Fruit fly (Drosophila melanogaster) whole organism, embryonic: ENCODE data around the gene CG13144.
A peak's percentile ranks its signal among the peaks of the same experiment; 100 is the strongest.

Experiments
- Abd-B ChIP-seq: fragments of 200-800 bp; sonication (Bioruptor generic); optimal IDR thresholded peaks from 2 replicates; lab custom pipeline; 2018; ENCODE audit warnings: missing biosample characterization, mild to moderate bottlenecking, missing genetic modification characterization, moderate library complexity
- CG11504 ChIP-seq: fragments of 200-800 bp; sonication (Bioruptor generic); optimal IDR thresholded peaks from 3 replicates; lab custom pipeline; 2019; ENCODE audit warnings: missing biosample characterization, mild to moderate bottlenecking, missing genetic modification characterization, moderate library complexity
- CG12071 ChIP-seq: fragments of 200-800 bp; sonication (Bioruptor generic); optimal IDR thresholded peaks from 3 replicates; lab custom pipeline; 2018; ENCODE audit warnings: missing biosample characterization, mild to moderate bottlenecking, missing genetic modification characterization
- CG12155 ChIP-seq: fragments of 200-800 bp; sonication (Bioruptor generic); optimal IDR thresholded peaks from 3 replicates; lab custom pipeline; 2016; ENCODE audit warnings: missing biosample characterization, missing genetic modification characterization
- CG14441 ChIP-seq: fragments of 200-800 bp; sonication (Bioruptor generic); IDR thresholded peaks from 2 replicates; pipeline ENCODE4 v1.3.6; 2022; ENCODE audit warnings: missing biosample characterization, missing genetic modification characterization
- CG1529 ChIP-seq: fragments of 200-800 bp; sonication (Bioruptor generic); optimal IDR thresholded peaks from 3 replicates; lab custom pipeline; 2018; ENCODE audit warnings: missing biosample characterization, missing genetic modification characterization
- CG15479 ChIP-seq: fragments of 200-800 bp; sonication (Bioruptor generic); optimal IDR thresholded peaks from 3 replicates; lab custom pipeline; 2019; ENCODE audit warnings: missing biosample characterization, mild to moderate bottlenecking, missing genetic modification characterization, moderate library complexity
- CG15696 ChIP-seq: fragments of 200-800 bp; sonication (Bioruptor generic); optimal IDR thresholded peaks from 2 replicates; lab custom pipeline; 2019; ENCODE audit warnings: missing biosample characterization, mild to moderate bottlenecking, missing genetic modification characterization, moderate library complexity
- CG17186 ChIP-seq: fragments of 200-800 bp; sonication (Bioruptor generic); optimal IDR thresholded peaks from 3 replicates; lab custom pipeline; 2017; ENCODE audit warnings: missing biosample characterization, missing genetic modification reagents, missing genetic modification characterization
- CG17359 ChIP-seq: fragments of 200-800 bp; sonication (Bioruptor generic); optimal IDR thresholded peaks from 3 replicates; lab custom pipeline; 2018; ENCODE audit warnings: missing biosample characterization, mild to moderate bottlenecking, missing genetic modification characterization, moderate library complexity
- CG2199 ChIP-seq: fragments of 200-800 bp; sonication (Bioruptor generic); IDR thresholded peaks from 3 replicates; pipeline ENCODE4 v1.3.6; 2022; ENCODE audit warnings: missing biosample characterization, missing genetic modification characterization
- CG2889 ChIP-seq: fragments of 200-800 bp; sonication (Bioruptor generic); IDR thresholded peaks from 3 replicates; pipeline ENCODE4 v1.3.6; 2022; ENCODE audit warnings: missing biosample characterization, missing genetic modification characterization
- CG33557 ChIP-seq: fragments of 200-800 bp; sonication (Bioruptor generic); optimal IDR thresholded peaks from 2 replicates; lab custom pipeline; 2019; ENCODE audit warnings: missing biosample characterization, mild to moderate bottlenecking, missing genetic modification characterization, moderate library complexity
- CG3838 ChIP-seq: fragments of 200-800 bp; sonication (Bioruptor generic); optimal IDR thresholded peaks from 3 replicates; lab custom pipeline; 2016; ENCODE audit warnings: missing biosample characterization, missing genetic modification characterization
- CG4617 ChIP-seq: fragments of 200-800 bp; sonication (Bioruptor generic); optimal IDR thresholded peaks from 3 replicates; lab custom pipeline; 2016; ENCODE audit warnings: missing biosample characterization, missing genetic modification characterization, borderline replicate concordance
- CG6683 ChIP-seq: fragments of 200-800 bp; sonication (Bioruptor generic); optimal IDR thresholded peaks from 2 replicates; lab custom pipeline; 2017; ENCODE audit warnings: missing biosample characterization, mild to moderate bottlenecking, missing genetic modification characterization, missing genetic modification reagents
- CG6689 ChIP-seq: fragments of 200-800 bp; sonication (Bioruptor generic); IDR thresholded peaks from 2 replicates; pipeline ENCODE4 v1.3.6; 2022; ENCODE audit warnings: missing biosample characterization, missing genetic modification characterization
- CG7928 ChIP-seq: fragments of 200-800 bp; sonication (Bioruptor generic); optimal IDR thresholded peaks from 2 replicates; lab custom pipeline; 2017; ENCODE audit warnings: missing biosample characterization, mild to moderate bottlenecking, missing genetic modification characterization
- CG8388 ChIP-seq: fragments of 200-800 bp; sonication (Bioruptor generic); optimal IDR thresholded peaks from 2 replicates; lab custom pipeline; 2019; ENCODE audit warnings: missing biosample characterization, mild to moderate bottlenecking, missing genetic modification characterization, moderate library complexity
- D19B ChIP-seq: fragments of 200-800 bp; sonication (Bioruptor generic); optimal IDR thresholded peaks from 2 replicates; lab custom pipeline; 2017; ENCODE audit warnings: missing biosample characterization, mild to moderate bottlenecking, missing genetic modification characterization
- Dp ChIP-seq: fragments of 200-800 bp; sonication (Bioruptor generic); optimal IDR thresholded peaks from 2 replicates; lab custom pipeline; 2018; ENCODE audit warnings: missing biosample characterization, mild to moderate bottlenecking, missing genetic modification characterization, moderate library complexity
- Eip74EF ChIP-seq, 2 experiments: fragments of 200-800 bp in 1 of 2; fragments of >200 bp in 1 of 2; sonication (Bioruptor generic) in 1 of 2; optimal IDR thresholded peaks; 2 replicates each; lab custom pipeline; 2017 to 2019; ENCODE audit warnings: missing biosample characterization in 2 of 2, missing genetic modification characterization in 2 of 2, mild to moderate bottlenecking in 1 of 2, moderate library complexity in 1 of 2
- Gsc ChIP-seq: fragments of 200-800 bp; sonication (Bioruptor generic); IDR thresholded peaks from 2 replicates; pipeline ENCODE4 v1.3.6; 2022; ENCODE audit warnings: missing biosample characterization, missing genetic modification characterization
- Hey ChIP-seq: fragments of 200-800 bp; sonication (Bioruptor generic); optimal IDR thresholded peaks from 3 replicates; lab custom pipeline; 2018; ENCODE audit warnings: missing biosample characterization, mild to moderate bottlenecking, missing genetic modification characterization
- HmgD ChIP-seq: fragments of 200-800 bp; sonication (Bioruptor generic); optimal IDR thresholded peaks from 3 replicates; lab custom pipeline; 2016; ENCODE audit warnings: missing biosample characterization, missing genetic modification characterization
- Hr78 ChIP-seq, 2 experiments: fragments of 200-800 bp in 1 of 2; fragments of >200 bp in 1 of 2; sonication (Bioruptor generic) in 1 of 2; optimal IDR thresholded peaks; 2 replicates each; lab custom pipeline; 2017 to 2019; ENCODE audit warnings: missing biosample characterization in 2 of 2, missing genetic modification characterization in 2 of 2, mild to moderate bottlenecking in 1 of 2, moderate library complexity in 1 of 2
- Kr ChIP-seq: fragments of 200-800 bp; sonication (Bioruptor generic); optimal IDR thresholded peaks from 2 replicates; lab custom pipeline; 2017; ENCODE audit warnings: missing biosample characterization, mild to moderate bottlenecking, missing genetic modification characterization
- MESR4 ChIP-seq: fragments of 200-800 bp; sonication (Bioruptor generic); optimal IDR thresholded peaks from 2 replicates; lab custom pipeline; 2018; ENCODE audit warnings: missing biosample characterization, mild to moderate bottlenecking, missing genetic modification characterization, moderate library complexity
- Meics ChIP-seq: fragments of 200-800 bp; sonication (Bioruptor generic); optimal IDR thresholded peaks from 2 replicates; lab custom pipeline; 2017; ENCODE audit warnings: missing biosample characterization, mild to moderate bottlenecking, missing genetic modification characterization
- amos ChIP-seq: fragments of 200-800 bp; sonication (Bioruptor generic); IDR thresholded peaks from 2 replicates; pipeline ENCODE4 v1.3.6; 2022; ENCODE audit warnings: missing biosample characterization, missing genetic modification characterization; ENCODE audit not compliant: partially characterized antibody
- aop ChIP-seq: fragments of 200-800 bp; sonication (Bioruptor generic); IDR thresholded peaks from 2 replicates; pipeline ENCODE4 v1.3.6; 2022; ENCODE audit warnings: missing biosample characterization, missing genetic modification characterization
- ap ChIP-seq: fragments of 200-800 bp; sonication (Bioruptor generic); IDR thresholded peaks from 2 replicates; pipeline ENCODE4 v1.3.6; 2022; ENCODE audit warnings: missing biosample characterization, missing genetic modification characterization
- bsh ChIP-seq, 2 experiments: fragments of 200-800 bp; sonication (Bioruptor generic); optimal IDR thresholded peaks; 2 replicates each; lab custom pipeline; 2017 to 2018; ENCODE audit warnings: mild to moderate bottlenecking in 2 of 2, missing biosample characterization in 2 of 2, missing genetic modification characterization in 2 of 2, moderate library complexity in 1 of 2
- cato ChIP-seq: fragments of 200-800 bp; sonication (Bioruptor generic); optimal IDR thresholded peaks from 2 replicates; lab custom pipeline; 2016; ENCODE audit warnings: missing biosample characterization, missing genetic modification characterization, borderline replicate concordance
- exex ChIP-seq: fragments of 200-800 bp; sonication (Bioruptor generic); optimal IDR thresholded peaks from 4 replicates; lab custom pipeline; 2018; ENCODE audit warnings: missing biosample characterization, mild to moderate bottlenecking, missing genetic modification characterization, moderate library complexity
- fd102C ChIP-seq: fragments of 200-800 bp; sonication (Bioruptor generic); optimal IDR thresholded peaks from 2 replicates; lab custom pipeline; 2018; ENCODE audit warnings: missing biosample characterization, mild to moderate bottlenecking, missing genetic modification characterization, moderate library complexity
- gem ChIP-seq: fragments of 200-800 bp; sonication (Bioruptor generic); optimal IDR thresholded peaks from 2 replicates; lab custom pipeline; 2019; ENCODE audit warnings: missing biosample characterization, mild to moderate bottlenecking, missing genetic modification characterization, moderate library complexity
- ind ChIP-seq: fragments of 200-800 bp; sonication (Bioruptor generic); optimal IDR thresholded peaks from 3 replicates; lab custom pipeline; 2016; ENCODE audit warnings: missing biosample characterization, missing genetic modification characterization
- inv ChIP-seq: fragments of 200-800 bp; sonication (Bioruptor generic); IDR thresholded peaks from 2 replicates; pipeline ENCODE4 v1.3.6; 2022; ENCODE audit warnings: missing biosample characterization, missing genetic modification characterization; ENCODE audit not compliant: partially characterized antibody
- nerfin-2 ChIP-seq: fragments of 200-800 bp; sonication (Bioruptor generic); IDR thresholded peaks from 2 replicates; pipeline ENCODE4 v1.3.6; 2022; ENCODE audit warnings: missing biosample characterization, missing genetic modification characterization; ENCODE audit not compliant: partially characterized antibody
- pfk ChIP-seq: fragments of 200-800 bp; sonication (Bioruptor generic); optimal IDR thresholded peaks from 2 replicates; lab custom pipeline; 2018; ENCODE audit warnings: missing biosample characterization, mild to moderate bottlenecking, missing genetic modification characterization, moderate library complexity
- phol ChIP-seq: fragments of 200-800 bp; sonication (Bioruptor generic); optimal IDR thresholded peaks from 3 replicates; lab custom pipeline; 2018; ENCODE audit warnings: missing biosample characterization, mild to moderate bottlenecking, missing genetic modification characterization, moderate library complexity
- sqz ChIP-seq: fragments of 200-800 bp; sonication (Bioruptor generic); optimal IDR thresholded peaks from 3 replicates; lab custom pipeline; 2018; ENCODE audit warnings: missing biosample characterization, mild to moderate bottlenecking, missing genetic modification characterization
- stc ChIP-seq: fragments of 200-800 bp; sonication (Bioruptor generic); IDR thresholded peaks from 2 replicates; pipeline ENCODE4 v1.3.6; 2022; ENCODE audit warnings: missing biosample characterization, missing genetic modification characterization
- sug ChIP-seq: fragments of 200-800 bp; optimal IDR thresholded peaks from 2 replicates; lab custom pipeline; 2019; ENCODE audit warnings: missing biosample characterization, mild to moderate bottlenecking, missing genetic modification characterization, moderate library complexity
- twi ChIP-seq: fragments of 200-800 bp; optimal IDR thresholded peaks from 2 replicates; lab custom pipeline; 2019; ENCODE audit warnings: missing biosample characterization, mild to moderate bottlenecking, missing genetic modification characterization, moderate library complexity

Gene CG13144

DNA sequence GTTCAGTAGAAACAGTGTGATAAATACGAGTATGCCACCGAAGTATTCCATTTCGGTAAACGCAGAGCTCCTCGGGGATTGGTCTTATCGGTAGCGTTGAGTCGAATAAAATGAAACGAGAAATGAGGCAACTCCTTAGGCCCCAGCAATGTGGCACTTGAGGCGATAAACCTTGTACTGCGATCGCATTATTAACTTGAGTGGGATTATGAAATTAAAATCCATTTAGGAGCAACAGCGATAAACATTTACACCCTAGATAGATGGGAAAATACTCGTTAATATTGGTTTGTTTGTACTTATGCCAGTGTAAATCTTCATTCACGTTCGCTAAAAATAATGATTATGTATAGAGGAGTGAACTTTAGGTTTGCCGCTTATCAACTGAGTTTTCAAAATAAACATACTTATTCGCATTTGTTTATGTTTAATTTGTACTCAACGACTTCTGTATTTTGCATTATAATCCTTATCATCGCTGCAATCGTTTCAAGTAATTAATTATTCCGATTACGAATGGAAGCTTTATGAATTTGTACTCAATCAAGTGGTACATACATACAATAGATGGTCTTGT is 35.2 kb downstream of the CG13144 start:
- TF ChIP-seq twi: no peak
- TF ChIP-seq bsh (GFP tag; optimal IDR thresholded peaks at IDR 0.05; lab: Kevin White, UChicago): no peak
- TF ChIP-seq MESR4 (GFP tag; lab: Kevin White, UChicago): no peak
- no peak for TF ChIP-seq nerfin-2 (GFP tag; lab: Robert Waterston, UW)
- no peak for TF ChIP-seq CG7928 (GFP tag; lab: Kevin White, UChicago)
- no peak for TF ChIP-seq CG15479
- no peak for TF ChIP-seq CG12155 (GFP tag; lab: Kevin White, UChicago)
- no peak for TF ChIP-seq Eip74EF (GFP tag; optimal IDR thresholded peaks at IDR 0.05; lab: Kevin White, UChicago)
- no peak for TF ChIP-seq CG15696 (tag; lab: Kevin White, UChicago)
- TF ChIP-seq CG12071 (GFP tag; lab: Kevin White, UChicago): no peak
- TF ChIP-seq CG17186 (GFP tag; lab: Kevin White, UChicago): no peak
- TF ChIP-seq Abd-B: no peak
- TF ChIP-seq Gsc (GFP tag; lab: Robert Waterston, UW): no peak
- 0 out of 3 replicates have a peak, but pooled peaks have one; percentile 56 for TF ChIP-seq CG2199
- peak; percentile 80 for TF ChIP-seq exex (tag; lab: Kevin White, UChicago)
- TF ChIP-seq gem (tag; lab: Kevin White, UChicago): no peak
- no peak for TF ChIP-seq CG11504 (tag; lab: Kevin White, UChicago)
- TF ChIP-seq CG4617 (GFP tag; lab: Kevin White, UChicago): no peak
- TF ChIP-seq phol: no peak
- no peak for TF ChIP-seq aop (GFP tag; lab: Robert Waterston, UW)
- peak; percentile 75 for TF ChIP-seq sug (tag; lab: Kevin White, UChicago)
- TF ChIP-seq CG1529 (GFP tag; lab: Kevin White, UChicago): no peak
- TF ChIP-seq CG6689 (GFP tag; lab: Robert Waterston, UW): no peak
- TF ChIP-seq ind: no peak
- TF ChIP-seq sqz: no peak

DNA sequence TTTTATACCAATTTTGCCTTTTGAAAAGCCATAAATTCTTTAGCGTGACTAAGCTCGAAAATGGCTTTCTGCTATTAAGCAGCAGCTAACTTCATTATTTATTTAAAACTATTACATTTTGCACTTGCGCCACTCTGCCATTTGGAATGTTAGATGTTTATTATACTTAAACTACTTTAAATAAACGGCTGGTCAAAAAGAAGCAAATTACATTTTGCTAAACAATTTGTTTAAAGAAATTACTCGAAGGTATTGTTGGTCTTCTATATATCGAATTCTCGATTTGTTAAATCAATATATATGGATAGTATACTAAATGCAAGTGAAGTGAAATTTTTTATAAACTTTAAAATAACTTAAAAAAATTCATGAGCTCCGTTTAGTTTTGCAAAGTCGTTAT is 39.0 kb downstream of the CG13144 start, which contains the start of gene ppk10:
Gene ppk10 (minus strand): TSS at position 101 of the 400 bp plus-strand sequence.
- no peak for TF ChIP-seq Abd-B
- no peak for TF ChIP-seq CG8388
- TF ChIP-seq Kr (GFP tag; lab: Kevin White, UChicago): no peak

DNA sequence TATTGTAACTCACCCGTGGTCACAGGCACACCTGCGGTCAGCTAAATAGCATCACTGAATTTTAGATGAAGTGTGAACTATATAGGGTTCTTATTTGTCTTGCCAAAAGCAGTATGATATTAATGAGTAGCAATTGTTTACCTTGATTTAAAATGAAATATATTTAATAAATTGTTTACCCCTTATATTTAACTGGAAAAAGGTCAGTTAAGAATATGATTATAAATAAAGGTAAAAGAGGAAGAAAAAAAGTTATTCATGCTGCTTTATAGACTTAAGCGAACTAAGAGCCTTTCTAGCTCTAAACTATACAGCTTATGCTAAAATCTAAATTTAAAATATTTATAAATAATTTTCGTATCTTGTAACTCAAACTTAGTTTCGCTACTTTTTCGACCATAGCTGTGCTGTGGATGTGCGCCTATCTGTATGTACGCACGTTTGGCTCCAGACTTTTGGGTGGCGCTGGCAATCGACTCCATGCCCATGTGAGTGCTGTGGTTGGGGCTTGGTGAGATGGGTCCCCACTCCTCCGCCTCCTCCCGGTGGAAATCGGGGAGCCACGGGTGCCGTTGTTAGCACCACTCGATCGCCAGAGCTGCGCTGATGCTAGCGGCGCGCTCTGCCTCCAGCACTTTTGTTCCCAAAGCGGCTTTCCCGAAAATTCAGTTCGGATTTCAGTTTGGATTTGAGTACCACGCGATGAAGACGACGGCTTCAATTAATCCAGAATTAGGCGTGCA is 49.0 kb downstream of the CG13144 start, which contains the start of gene loh:
Gene loh (plus strand): TSS at position 487 of the 743 bp plus-strand sequence.
- TF ChIP-seq amos: no peak
- no peak for TF ChIP-seq HmgD (GFP tag; lab: Kevin White, UChicago)
- no peak for TF ChIP-seq Meics (GFP tag; lab: Kevin White, UChicago)
- no peak for TF ChIP-seq CG14441 (GFP tag; lab: Robert Waterston, UW)
- peak; percentile 36 for TF ChIP-seq D19B
- no peak for TF ChIP-seq CG33557 (GFP tag; lab: Kevin White, UChicago)
- no peak for TF ChIP-seq Dp (GFP tag; lab: Kevin White, UChicago)
- TF ChIP-seq cato (GFP tag; lab: Kevin White, UChicago): peak; percentile 21
- TF ChIP-seq Hr78 (GFP tag; optimal IDR thresholded peaks at IDR 0.05; lab: Kevin White, UChicago): no peak
- no peak for TF ChIP-seq pfk (GFP tag; lab: Kevin White, UChicago)
- TF ChIP-seq CG2889: no peak
- TF ChIP-seq CG3838 (GFP tag; lab: Kevin White, UChicago): no peak
- TF ChIP-seq inv: no peak
- TF ChIP-seq ap (GFP tag; lab: Robert Waterston, UW): no peak
- peak; percentile 52 for TF ChIP-seq CG17359 (tag; lab: Kevin White, UChicago)
- TF ChIP-seq stc (GFP tag; lab: Robert Waterston, UW): 0 out of 2 replicates have a peak, but pooled peaks have one; percentile 39
- TF ChIP-seq Hey (tag; lab: Kevin White, UChicago): no peak
- TF ChIP-seq fd102C (GFP tag; lab: Kevin White, UChicago): no peak
- peak; percentile 10 for TF ChIP-seq CG6683
